Worm (Caenorhabditis elegans) whole organism, early embryonic: ENCODE measurements around the gene C04E6.7.

Source experiments
- B0310.2 ChIP-seq: sonication (generic microtip); optimal IDR thresholded peaks from 2 replicates; lab custom pipeline; 2016; ENCODE audit warnings: mild to moderate bottlenecking, missing genetic modification characterization, missing compliant biosample characterization
- ama-1 ChIP-seq: fragments of 150-350 bp; optimal IDR thresholded peaks from 2 replicates; lab custom pipeline; 2014
- ceh-36 ChIP-seq: sonication (generic microtip); optimal IDR thresholded peaks from 2 replicates; lab custom pipeline; 2016; ENCODE audit warnings: missing genetic modification characterization, inconsistent platforms, missing compliant biosample characterization
- ets-7 ChIP-seq: sonication (generic microtip); optimal IDR thresholded peaks from 2 replicates; lab custom pipeline; 2016; ENCODE audit warnings: missing genotype, missing genetic modification characterization, missing compliant biosample characterization
- sea-1 ChIP-seq: fragments of 200-800 bp; sonication (Bioruptor generic); conservative IDR thresholded peaks from 2 replicates; pipeline ENCODE4 v1.3.6; 2022; ENCODE audit warnings: missing genetic modification characterization, missing compliant biosample characterization

ce11 chrV:5880064-5880463 lies 13.1 kb upstream of the C04E6.7 start, which contains the start of gene C02G6.3:
- TF ChIP-seq ama-1 (lab: Kevin White, UChicago): no peak
- TF ChIP-seq sea-1 (GFP tag; lab: Robert Waterston, UW): no peak
- TF ChIP-seq B0310.2: no peak
- TF ChIP-seq ets-7 (tag; lab: Kevin White, UChicago): no peak
- TF ChIP-seq ceh-36 (tag; lab: Kevin White, UChicago): no peak
